Worm (Caenorhabditis elegans): ENCODE measurements around the gene T13C2.7.

DNA sequence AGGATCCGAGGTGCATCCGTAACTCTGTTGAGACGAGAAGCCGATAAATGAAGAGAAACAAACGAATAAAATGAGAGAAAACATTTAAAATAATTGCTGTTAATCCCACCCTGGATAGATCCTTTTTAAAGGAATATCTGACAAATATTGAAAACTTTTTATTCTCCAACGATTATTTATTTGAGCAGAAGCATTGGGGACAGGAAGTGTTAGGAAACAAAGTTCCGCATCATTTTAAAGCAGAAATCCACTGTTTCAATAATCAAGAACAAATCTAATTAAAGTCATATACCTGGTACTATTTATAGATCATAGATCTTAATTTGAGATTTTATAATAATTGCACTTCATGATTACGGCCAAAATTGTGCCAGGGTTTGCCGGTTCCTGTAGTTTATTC is 28.3 kb upstream of the T13C2.7 start, which contains the start of gene F41G3.20:
- TF ChIP-seq ztf-29 (GFP tag; IDR thresholded peaks at IDR 0.05) (no peak), flt-1 (GFP tag; IDR thresholded peaks at IDR 0.05) (no peak), med-1 (GFP tag; optimal IDR thresholded peaks at IDR 0.05; ENCODE audit: insufficient read depth) (no peak), ref-1 (GFP tag; conservative IDR thresholded peaks at IDR 0.05) (no peak), klf-2 (GFP tag; conservative IDR thresholded peaks at IDR 0.05) (no peak), cog-1 (tag; optimal IDR thresholded peaks at IDR 0.05) (no peak)

All from whole organism, midembryonic.